Worm (Caenorhabditis elegans): ENCODE measurements around the gene zig-5.

zig-5 gene

DNA sequence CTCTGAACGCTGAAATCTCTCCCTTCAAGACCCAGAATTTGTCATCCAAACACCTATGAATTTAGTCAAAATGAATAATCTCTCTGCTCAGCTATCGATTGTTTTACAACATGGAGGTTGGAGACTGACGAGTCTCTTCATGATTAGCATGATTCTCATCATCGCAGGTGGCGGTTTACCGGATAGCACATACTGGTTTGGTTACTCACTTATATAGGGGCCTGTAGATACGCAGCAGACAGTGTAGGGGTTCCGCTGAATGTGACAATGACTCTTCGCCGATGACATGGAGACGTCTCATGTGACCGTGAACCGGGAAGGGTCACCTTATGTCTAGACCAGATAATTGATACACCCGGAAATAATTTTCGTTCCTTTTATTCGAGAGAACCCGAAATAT lies 23.3 kb upstream of the zig-5 start:
- TF ChIP-seq cnd-1 (tag; optimal IDR thresholded peaks at IDR 0.05) (no peak), snpc-4 (tag; optimal IDR thresholded peaks at IDR 0.05) (no peak), ceh-39 (tag; optimal IDR thresholded peaks at IDR 0.05) (no peak), drap-1 (GFP tag; optimal IDR thresholded peaks at IDR 0.05) (no peak), ham-2 (GFP tag; optimal IDR thresholded peaks at IDR 0.05) (no peak)

DNA sequence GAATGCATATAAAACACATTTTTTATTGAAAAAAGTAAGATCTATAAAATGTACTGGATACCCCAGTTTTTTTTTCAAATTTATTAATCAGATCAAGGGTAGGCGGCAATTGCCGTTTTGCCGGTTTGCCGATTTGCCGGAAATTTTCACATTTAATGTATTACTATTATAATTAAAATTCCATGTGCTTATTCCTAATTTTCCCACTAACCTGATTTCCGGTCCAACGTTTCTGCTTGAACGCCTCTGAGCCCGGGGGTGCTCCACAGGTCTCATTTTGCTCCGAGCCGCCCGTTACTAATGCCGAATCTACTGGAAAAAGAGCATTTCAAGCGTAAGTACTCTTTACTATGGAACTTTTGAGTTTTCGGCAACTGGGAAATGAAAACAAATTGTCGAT lies 16.3 kb upstream of the zig-5 start, which contains the start of gene dhc-4:
TSS of gene dhc-4 (plus strand) at position 301 of the 400 bp plus-strand sequence.
- TF ChIP-seq ceh-39 (tag; optimal IDR thresholded peaks at IDR 0.05): no peak
- TF ChIP-seq blmp-1 (tag; optimal IDR thresholded peaks at IDR 0.05): no peak
- no peak for TF ChIP-seq pha-4 (tag; optimal IDR thresholded peaks at IDR 0.05)
- no peak for TF ChIP-seq nhr-237 (tag; optimal IDR thresholded peaks at IDR 0.05)
- no peak for TF ChIP-seq nhr-76 (tag; optimal IDR thresholded peaks at IDR 0.05)
- TF ChIP-seq mab-5 (tag; optimal IDR thresholded peaks at IDR 0.05): no peak
- no peak for TF ChIP-seq unc-62 (GFP tag; optimal IDR thresholded peaks at IDR 0.05)
- no peak for TF ChIP-seq nhr-28 (tag; optimal IDR thresholded peaks at IDR 0.05)
- TF ChIP-seq lsy-2 (tag; optimal IDR thresholded peaks at IDR 0.05): no peak
- no peak for TF ChIP-seq ceh-83 (GFP tag; optimal IDR thresholded peaks at IDR 0.05)
- no peak for TF ChIP-seq ceh-43 (GFP tag; optimal IDR thresholded peaks at IDR 0.05)
- no peak for TF ChIP-seq drap-1 (GFP tag; optimal IDR thresholded peaks at IDR 0.05)

DNA sequence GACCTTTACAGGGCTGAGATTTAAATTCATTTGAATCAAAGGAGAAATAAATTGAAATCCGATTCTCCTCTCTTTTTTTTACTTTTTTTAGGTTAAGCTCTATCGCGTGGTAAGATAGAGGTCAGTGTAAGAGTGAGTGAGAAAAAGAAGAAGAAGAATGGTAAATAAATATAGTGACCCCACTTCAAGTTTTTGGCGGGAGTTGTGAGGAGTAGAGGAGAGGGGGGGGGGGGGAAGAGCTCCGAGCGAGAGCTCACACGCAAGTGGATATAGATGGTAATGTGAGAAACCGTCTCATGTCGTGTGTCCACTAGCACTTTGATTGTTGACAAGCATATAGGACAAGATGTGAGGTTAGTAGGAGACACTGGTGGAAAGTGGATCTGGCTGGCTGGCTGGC lies 13.7 kb upstream of the zig-5 start, which contains the start of gene W05B2.2:
TSS of gene W05B2.2 (minus strand) at position 101 of the 400 bp plus-strand sequence.
- no peak for TF ChIP-seq ztf-11 (tag; optimal IDR thresholded peaks at IDR 0.05)
- no peak for TF ChIP-seq snpc-4 (tag; optimal IDR thresholded peaks at IDR 0.05)
- no peak for TF ChIP-seq unc-62 (GFP tag; optimal IDR thresholded peaks at IDR 0.05)
- TF ChIP-seq ces-1 (GFP tag; optimal IDR thresholded peaks at IDR 0.05): no peak
- TF ChIP-seq flh-1 (GFP tag; optimal IDR thresholded peaks at IDR 0.05): no peak
- no peak for TF ChIP-seq pha-4 (tag; optimal IDR thresholded peaks at IDR 0.05)
- TF ChIP-seq ceh-83 (GFP tag; optimal IDR thresholded peaks at IDR 0.05): no peak
- TF ChIP-seq M03D4.4 (tag; optimal IDR thresholded peaks at IDR 0.05): no peak
- no peak for TF ChIP-seq nhr-237 (tag; optimal IDR thresholded peaks at IDR 0.05)
- TF ChIP-seq mep-1 (tag; optimal IDR thresholded peaks at IDR 0.05): no peak
- TF ChIP-seq tbx-8 (GFP tag; optimal IDR thresholded peaks at IDR 0.05): no peak

DNA sequence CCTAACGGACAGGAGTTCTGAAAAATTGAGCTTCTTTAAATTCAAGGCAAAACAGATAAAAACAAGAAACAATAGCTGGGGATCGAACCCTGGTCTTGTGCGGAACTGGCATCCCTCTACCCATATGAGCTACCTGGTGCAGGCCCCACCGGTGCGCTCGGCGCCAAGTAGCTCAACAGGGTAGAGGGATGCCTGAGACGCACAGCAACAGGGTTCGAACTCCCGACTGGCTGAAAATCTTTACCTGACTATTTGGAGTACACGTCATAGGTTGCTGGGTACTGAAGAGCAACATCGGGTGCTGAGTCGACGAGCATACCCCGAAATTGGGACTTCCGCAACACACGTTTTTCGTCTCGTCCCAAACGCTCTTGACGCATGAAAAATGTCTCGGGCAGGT lies 9.6 kb upstream of the zig-5 start:
- TF ChIP-seq unc-120 (tag; optimal IDR thresholded peaks at IDR 0.05; ENCODE audit: poor library complexity, severe bottlenecking) (no peak), blmp-1 (tag; optimal IDR thresholded peaks at IDR 0.05) (no peak), zip-8 (tag; optimal IDR thresholded peaks at IDR 0.05) (no peak), unc-62 (GFP tag; optimal IDR thresholded peaks at IDR 0.05) (no peak), hlh-1 (tag; optimal IDR thresholded peaks at IDR 0.05) (no peak)

DNA sequence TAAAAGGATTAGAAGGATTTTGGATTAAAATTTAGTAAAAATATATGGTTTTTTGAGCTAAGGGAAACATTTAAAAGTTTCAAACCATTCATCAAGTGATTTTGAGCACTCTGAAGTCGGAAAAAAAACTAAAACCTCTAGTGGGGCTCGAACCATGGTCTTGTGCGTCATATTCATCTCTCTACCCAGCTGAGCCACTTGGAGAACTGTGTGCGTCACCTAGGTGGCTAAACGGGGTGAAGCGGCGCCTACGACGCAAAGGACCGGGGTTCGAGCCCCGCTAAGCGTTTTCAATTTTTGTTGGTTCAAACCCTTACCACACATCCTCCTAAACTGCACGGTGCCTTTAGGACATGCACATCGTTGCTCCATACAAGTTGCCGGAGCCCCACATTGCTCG lies 7.1 kb upstream of the zig-5 start:
- TF ChIP-seq mab-5 (tag; optimal IDR thresholded peaks at IDR 0.05) (no peak), lin-13 (tag; optimal IDR thresholded peaks at IDR 0.05) (no peak), lsy-2 (tag; optimal IDR thresholded peaks at IDR 0.05) (no peak), bed-3 (GFP tag; optimal IDR thresholded peaks at IDR 0.05) (no peak), M03D4.4 (tag; optimal IDR thresholded peaks at IDR 0.05) (no peak), ceh-39 (tag; optimal IDR thresholded peaks at IDR 0.05) (no peak)

DNA sequence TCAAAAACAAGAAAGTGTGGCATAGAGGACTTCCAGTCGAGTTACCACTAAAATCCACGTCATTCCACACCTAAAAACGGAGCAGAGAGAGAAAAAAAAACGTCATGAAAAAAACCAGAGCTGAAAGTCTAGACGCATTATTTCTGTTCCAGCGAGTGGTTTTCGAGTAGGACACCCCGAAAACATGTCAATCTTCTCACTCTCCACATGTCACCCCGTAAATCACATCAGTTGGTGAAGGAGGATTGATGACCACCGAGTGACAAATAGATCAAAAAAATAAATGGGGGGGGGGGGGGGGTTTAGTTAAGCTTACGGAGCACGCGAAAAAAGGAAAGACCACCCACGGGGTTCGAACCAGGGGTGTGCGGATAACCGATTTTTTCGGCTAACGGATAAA lies 4.4 kb upstream of the zig-5 start:
- TF ChIP-seq unc-62 (GFP tag; optimal IDR thresholded peaks at IDR 0.05) (peak; percentile 22), ztf-11 (tag; optimal IDR thresholded peaks at IDR 0.05) (no peak)

DNA sequence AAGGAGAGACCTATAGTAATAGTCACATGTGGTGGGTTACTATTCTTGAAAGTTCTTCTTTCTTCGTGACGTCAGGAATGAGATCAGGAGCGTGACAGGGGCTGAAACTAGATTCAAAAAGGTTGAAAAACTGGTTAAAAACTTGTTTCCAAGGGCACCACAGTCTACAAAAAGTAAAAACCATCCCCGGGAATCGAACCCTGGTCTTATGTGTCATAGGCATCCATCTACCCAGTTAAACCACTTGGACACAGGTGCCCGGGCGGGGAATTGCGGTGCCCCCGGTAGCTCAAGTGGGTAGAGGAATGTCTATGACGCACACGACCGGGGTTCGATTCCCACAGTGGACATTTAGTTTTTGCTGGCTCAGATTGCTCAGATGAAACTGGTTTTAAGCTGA lies 3.9 kb upstream of the zig-5 start:
- TF ChIP-seq ceh-39 (tag; optimal IDR thresholded peaks at IDR 0.05): no peak
- no peak for TF ChIP-seq ceh-43 (GFP tag; optimal IDR thresholded peaks at IDR 0.05)
- no peak for TF ChIP-seq mab-5 (tag; optimal IDR thresholded peaks at IDR 0.05)
- no peak for TF ChIP-seq ham-2 (GFP tag; optimal IDR thresholded peaks at IDR 0.05)
- TF ChIP-seq drap-1 (GFP tag; optimal IDR thresholded peaks at IDR 0.05): no peak
- no peak for TF ChIP-seq elt-1 (tag; optimal IDR thresholded peaks at IDR 0.05; ENCODE audit: borderline replicate concordance, insufficient read depth)
- TF ChIP-seq hlh-1 (tag; optimal IDR thresholded peaks at IDR 0.05): no peak
- TF ChIP-seq sem-2 (GFP tag; optimal IDR thresholded peaks at IDR 0.05): no peak
- TF ChIP-seq M03D4.4 (tag; optimal IDR thresholded peaks at IDR 0.05): no peak
- TF ChIP-seq ces-1 (GFP tag; optimal IDR thresholded peaks at IDR 0.05): no peak
- no peak for TF ChIP-seq bed-3 (GFP tag; optimal IDR thresholded peaks at IDR 0.05)
- no peak for TF ChIP-seq unc-120 (tag; optimal IDR thresholded peaks at IDR 0.05; ENCODE audit: poor library complexity, severe bottlenecking)
- no peak for TF ChIP-seq ceh-83 (GFP tag; optimal IDR thresholded peaks at IDR 0.05)
- TF ChIP-seq elt-3 (tag; optimal IDR thresholded peaks at IDR 0.05): no peak
- no peak for TF ChIP-seq nhr-2 (tag; optimal IDR thresholded peaks at IDR 0.05)
- TF ChIP-seq mls-2 (tag; optimal IDR thresholded peaks at IDR 0.05): no peak
- no peak for TF ChIP-seq pha-4 (tag; optimal IDR thresholded peaks at IDR 0.05)
- no peak for TF ChIP-seq lin-32 (GFP tag; optimal IDR thresholded peaks at IDR 0.05)

All from whole organism, mixed stage, embryonic.